Worm (Caenorhabditis elegans) whole organism, young adult: Measurements from ENCODE around the gene C14C11.1.

ENCODE experiments used
- D2030.7 ChIP-seq: fragments of 200-800 bp; sonication (Bioruptor generic); IDR thresholded peaks from 2 replicates; pipeline ENCODE4 v1.3.6; 2022; ENCODE audit warnings: missing genetic modification reagents, missing genetic modification characterization, missing compliant biosample characterization
- F49E8.2 ChIP-seq: sonication (generic microtip); optimal IDR thresholded peaks from 3 replicates; lab custom pipeline; 2017; ENCODE audit warnings: missing genetic modification characterization, mild to moderate bottlenecking, missing compliant biosample characterization, antibody characterized with exemption, moderate library complexity; ENCODE audit not compliant: insufficient read depth
- ama-1 ChIP-seq, 3 experiments: fragments of 150-350 bp in 1 of 3; sonication (generic microtip) in 2 of 3; optimal IDR thresholded peaks; 2 replicates each; lab custom pipeline; 2014 to 2018; ENCODE audit warnings: missing biosample characterization in 2 of 3, missing genetic modification characterization in 2 of 3, missing genetic modification reagents in 2 of 3
- ceh-40 ChIP-seq: fragments of 200-800 bp; sonication (Bioruptor generic); IDR thresholded peaks from 2 replicates; pipeline ENCODE4 v1.3.6; 2022; ENCODE audit warnings: missing genetic modification characterization, missing compliant biosample characterization
- ceh-79 ChIP-seq: sonication (generic microtip); optimal IDR thresholded peaks from 2 replicates; lab custom pipeline; 2017; ENCODE audit warnings: mild to moderate bottlenecking, missing genetic modification characterization, missing compliant biosample characterization
- efl-1 ChIP-seq: fragments of 150-350 bp; optimal IDR thresholded peaks from 2 replicates; lab custom pipeline; 2014; ENCODE audit warnings: missing biosample characterization, missing genetic modification reagents, missing genetic modification characterization
- hrde-1 ChIP-seq: sonication (generic microtip); optimal IDR thresholded peaks from 2 replicates; lab custom pipeline; 2016; ENCODE audit warnings: missing genetic modification characterization, mild to moderate bottlenecking, missing compliant biosample characterization, moderate library complexity, missing genotype, missing genetic modification reagents, borderline replicate concordance
- lin-35 ChIP-seq, 3 experiments: fragments of 150-350 bp in 2 of 3; sonication (generic microtip) in 1 of 3; optimal IDR thresholded peaks; 2 replicates each; lab custom pipeline; 2014 to 2018; ENCODE audit warnings: missing biosample characterization in 3 of 3, missing genetic modification characterization in 3 of 3, missing genetic modification reagents in 3 of 3
- pha-4 ChIP-seq: fragments of 150-350 bp; sonication (generic microtip); optimal IDR thresholded peaks from 2 replicates; lab custom pipeline; 2014; ENCODE audit warnings: missing biosample characterization, missing genetic modification reagents, missing genetic modification characterization
- sea-2 ChIP-seq: fragments of 200-800 bp; sonication (Bioruptor generic); IDR thresholded peaks from 2 replicates; pipeline ENCODE4 v1.3.6; 2022; ENCODE audit warnings: missing genetic modification characterization, missing compliant biosample characterization
- snpc-4 ChIP-seq, 5 experiments: fragments of 150-350 bp in 1 of 5; sonication (generic microtip) in 4 of 5; optimal IDR thresholded peaks; 2 replicates each; lab custom pipeline; 2014 to 2018; ENCODE audit warnings: missing genetic modification characterization in 5 of 5, missing biosample characterization in 3 of 5, antibody characterized with exemption in 2 of 5, mild to moderate bottlenecking in 2 of 5, missing compliant biosample characterization in 2 of 5, missing genotype in 2 of 5, moderate library complexity in 2 of 5, missing genetic modification reagents in 1 of 5
- ztf-3 ChIP-seq: fragments of 200-800 bp; sonication (Bioruptor generic); optimal IDR thresholded peaks from 2 replicates; lab custom pipeline; 2018; ENCODE audit warnings: mild to moderate bottlenecking, missing genetic modification characterization, missing compliant biosample characterization

- TF ChIP-seq hrde-1 (tag; lab: Kevin White, UChicago) (no peak), ama-1 (optimal IDR thresholded peaks at IDR 0.05; lab: Kevin White, UChicago) (no peak), ama-1 (GFP tag; optimal IDR thresholded peaks at IDR 0.05; lab: Kevin White, UChicago) (no peak), ztf-3 (GFP tag; lab: Kevin White, UChicago) (no peak), sea-2 (GFP tag; lab: Robert Waterston, UW) (no peak), F49E8.2 (tag; lab: Kevin White, UChicago) (no peak), ceh-40 (GFP tag; lab: Robert Waterston, UW) (no peak), snpc-4 (GFP tag; optimal IDR thresholded peaks at IDR 0.05; lab: Kevin White, UChicago) (no peak), snpc-4 (tag; optimal IDR thresholded peaks at IDR 0.05; lab: Kevin White, UChicago) (no peak), pha-4 (tag; lab: Kevin White, UChicago) (no peak), efl-1 (no peak), ceh-79 (no peak), lin-35 (GFP tag; optimal IDR thresholded peaks at IDR 0.05; lab: Kevin White, UChicago) (no peak), D2030.7 (GFP tag; lab: Robert Waterston, UW) (no peak)
Measured at ce11 chrV:5677947-5678346, 14.5 kb downstream of the C14C11.1 start.
